Worm (Caenorhabditis elegans) whole organism, L2 larva: ENCODE measurements around the gene tph-1.

ENCODE experiments used
- C34F6.9 ChIP-seq: fragments of 150-350 bp; optimal IDR thresholded peaks from 2 replicates; lab custom pipeline; 2014; ENCODE audit warnings: missing biosample characterization, missing genetic modification characterization
- F13H6.1 ChIP-seq: sonication (generic microtip); optimal IDR thresholded peaks from 2 replicates; lab custom pipeline; 2016; ENCODE audit warnings: missing genetic modification characterization, missing compliant biosample characterization
- R02D3.7 ChIP-seq: fragments of 150-350 bp; optimal IDR thresholded peaks from 2 replicates; lab custom pipeline; 2014; ENCODE audit warnings: missing biosample characterization, missing genetic modification characterization
- Y55F3AM.14 ChIP-seq: fragments of 200-800 bp; sonication (Bioruptor generic); optimal IDR thresholded peaks from 2 replicates; lab custom pipeline; 2018; ENCODE audit warnings: mild to moderate bottlenecking, missing genetic modification characterization, missing compliant biosample characterization
- ZK546.5 ChIP-seq: sonication (generic microtip); optimal IDR thresholded peaks from 2 replicates; lab custom pipeline; 2017; ENCODE audit warnings: missing biosample characterization, missing genetic modification characterization
- alr-1 ChIP-seq: fragments of 150-350 bp; optimal IDR thresholded peaks from 2 replicates; lab custom pipeline; 2014; ENCODE audit warnings: missing biosample characterization, missing genetic modification characterization
- aly-2 ChIP-seq: fragments of 150-350 bp; optimal IDR thresholded peaks from 2 replicates; lab custom pipeline; 2014; ENCODE audit warnings: missing biosample characterization, missing genetic modification characterization
- ama-1 ChIP-seq: fragments of 150-350 bp; optimal IDR thresholded peaks from 2 replicates; lab custom pipeline; 2018; ENCODE audit warnings: inconsistent platforms
- blmp-1 ChIP-seq: sonication (generic microtip); optimal IDR thresholded peaks from 2 replicates; lab custom pipeline; 2017; ENCODE audit warnings: missing genetic modification characterization, mild to moderate bottlenecking, missing compliant biosample characterization, antibody characterized with exemption, moderate library complexity; ENCODE audit not compliant: insufficient read depth
- ceh-16 ChIP-seq: fragments of 150-350 bp; optimal IDR thresholded peaks from 2 replicates; lab custom pipeline; 2014; ENCODE audit warnings: missing biosample characterization, missing genetic modification characterization
- ceh-82 ChIP-seq: fragments of 150-350 bp; optimal IDR thresholded peaks from 2 replicates; lab custom pipeline; 2014; ENCODE audit warnings: missing biosample characterization, missing genetic modification characterization
- crh-2 ChIP-seq: sonication (generic microtip); optimal IDR thresholded peaks from 2 replicates; lab custom pipeline; 2017; ENCODE audit warnings: missing biosample characterization, missing genetic modification characterization
- dmd-4 ChIP-seq: sonication (generic microtip); optimal IDR thresholded peaks from 2 replicates; lab custom pipeline; 2017; ENCODE audit warnings: missing biosample characterization, missing genetic modification characterization
- egl-27 ChIP-seq: sonication (generic microtip); optimal IDR thresholded peaks from 3 replicates; lab custom pipeline; 2017; ENCODE audit warnings: missing biosample characterization, missing genetic modification reagents, missing genetic modification characterization
- elt-1 ChIP-seq: fragments of 150-350 bp; optimal IDR thresholded peaks from 2 replicates; lab custom pipeline; 2014; ENCODE audit warnings: missing biosample characterization, missing genetic modification characterization
- elt-3 ChIP-seq: sonication (generic microtip); optimal IDR thresholded peaks from 2 replicates; lab custom pipeline; 2017; ENCODE audit warnings: missing biosample characterization, missing genetic modification characterization
- fos-1 ChIP-seq: fragments of 150-350 bp; optimal IDR thresholded peaks from 2 replicates; lab custom pipeline; 2014; ENCODE audit warnings: missing biosample characterization, missing genetic modification characterization
- gmeb-1 ChIP-seq: fragments of 150-350 bp; optimal IDR thresholded peaks from 2 replicates; lab custom pipeline; 2014; ENCODE audit warnings: missing biosample characterization, missing genetic modification characterization
- lin-11 ChIP-seq: fragments of 150-350 bp; sonication (generic microtip); optimal IDR thresholded peaks from 2 replicates; lab custom pipeline; 2014; ENCODE audit warnings: missing biosample characterization, missing genetic modification characterization, inconsistent platforms, mixed read lengths
- lin-13 ChIP-seq: fragments of 150-350 bp; optimal IDR thresholded peaks from 2 replicates; lab custom pipeline; 2014; ENCODE audit warnings: missing biosample characterization, missing genetic modification reagents, missing genetic modification characterization
- lin-39 ChIP-seq: fragments of 150-350 bp; optimal IDR thresholded peaks from 2 replicates; lab custom pipeline; 2014; ENCODE audit warnings: missing biosample characterization, missing genetic modification reagents, missing genetic modification characterization
- lsy-2 ChIP-seq, 2 experiments: fragments of 150-350 bp in 1 of 2; sonication (generic microtip) in 1 of 2; optimal IDR thresholded peaks; 2 replicates each; lab custom pipeline; 2014 to 2017; ENCODE audit warnings: missing biosample characterization in 2 of 2, missing genetic modification characterization in 2 of 2
- mab-5 ChIP-seq: fragments of 150-350 bp; optimal IDR thresholded peaks from 2 replicates; lab custom pipeline; 2014; ENCODE audit warnings: missing biosample characterization, missing genetic modification characterization
- mbf-1 ChIP-seq: sonication (generic microtip); optimal IDR thresholded peaks from 2 replicates; lab custom pipeline; 2017; ENCODE audit warnings: missing biosample characterization, missing genetic modification characterization
- mdl-1 ChIP-seq, 2 experiments: fragments of 150-350 bp in 1 of 2; sonication (generic microtip) in 1 of 2; optimal IDR thresholded peaks; 2 replicates each; lab custom pipeline; 2017; ENCODE audit warnings: missing biosample characterization in 2 of 2, missing genetic modification characterization in 2 of 2
- nhr-10 ChIP-seq: sonication (generic microtip); optimal IDR thresholded peaks from 2 replicates; lab custom pipeline; 2017; ENCODE audit warnings: missing biosample characterization, missing genetic modification characterization
- nhr-11 ChIP-seq: fragments of 150-350 bp; optimal IDR thresholded peaks from 2 replicates; lab custom pipeline; 2014; ENCODE audit warnings: missing biosample characterization, missing genetic modification characterization
- nhr-12 ChIP-seq: fragments of 150-350 bp; optimal IDR thresholded peaks from 2 replicates; lab custom pipeline; 2014; ENCODE audit warnings: missing biosample characterization, missing genetic modification characterization
- nhr-129 ChIP-seq: fragments of 150-350 bp; optimal IDR thresholded peaks from 2 replicates; lab custom pipeline; 2014; ENCODE audit warnings: missing biosample characterization, missing genetic modification characterization
- nhr-21 ChIP-seq: fragments of 150-350 bp; optimal IDR thresholded peaks from 2 replicates; lab custom pipeline; 2014; ENCODE audit warnings: missing biosample characterization, missing genetic modification characterization
- nhr-23 ChIP-seq: fragments of 150-350 bp; optimal IDR thresholded peaks from 2 replicates; lab custom pipeline; 2014; ENCODE audit warnings: missing biosample characterization, missing genetic modification reagents, missing genetic modification characterization
- nhr-237 ChIP-seq: fragments of 150-350 bp; optimal IDR thresholded peaks from 2 replicates; lab custom pipeline; 2014; ENCODE audit warnings: missing biosample characterization, missing genetic modification characterization
- nhr-6 ChIP-seq: fragments of 150-350 bp; optimal IDR thresholded peaks from 2 replicates; lab custom pipeline; 2014; ENCODE audit warnings: missing biosample characterization, missing genetic modification characterization
- nhr-77 ChIP-seq: fragments of 150-350 bp; optimal IDR thresholded peaks from 2 replicates; lab custom pipeline; 2014; ENCODE audit warnings: missing biosample characterization, missing genetic modification characterization
- peb-1 ChIP-seq: fragments of 150-350 bp; optimal IDR thresholded peaks from 2 replicates; lab custom pipeline; 2014; ENCODE audit warnings: missing biosample characterization, missing genetic modification characterization
- sem-4 ChIP-seq: fragments of 150-350 bp; optimal IDR thresholded peaks from 2 replicates; lab custom pipeline; 2014; ENCODE audit warnings: missing biosample characterization, missing genetic modification reagents, missing genetic modification characterization
- skn-1 ChIP-seq: sonication (generic microtip); optimal IDR thresholded peaks from 2 replicates; lab custom pipeline; 2017; ENCODE audit warnings: missing biosample characterization, missing genetic modification characterization
- sma-3 ChIP-seq: sonication (generic microtip); optimal IDR thresholded peaks from 2 replicates; lab custom pipeline; 2016; ENCODE audit warnings: missing genetic modification reagents, missing genetic modification characterization, missing compliant biosample characterization
- sma-9 ChIP-seq, 2 experiments: fragments of 150-350 bp in 1 of 2; sonication (generic microtip) in 1 of 2; optimal IDR thresholded peaks; 2 replicates each; lab custom pipeline; 2014 to 2016; ENCODE audit warnings: missing genetic modification characterization in 2 of 2, mild to moderate bottlenecking in 1 of 2, missing biosample characterization in 1 of 2, missing compliant biosample characterization in 1 of 2, missing genetic modification reagents in 1 of 2, moderate library complexity in 1 of 2
- snpc-4 ChIP-seq: fragments of 150-350 bp; optimal IDR thresholded peaks from 2 replicates; lab custom pipeline; 2014; ENCODE audit warnings: missing biosample characterization, missing genetic modification characterization
- unc-39 ChIP-seq: fragments of 150-350 bp; optimal IDR thresholded peaks from 2 replicates; lab custom pipeline; 2014; ENCODE audit warnings: missing biosample characterization, missing genetic modification characterization
- unc-55 ChIP-seq: fragments of 150-350 bp; sonication (generic microtip); optimal IDR thresholded peaks from 3 replicates; lab custom pipeline; 2014; ENCODE audit warnings: missing biosample characterization, missing genetic modification reagents, missing genetic modification characterization
- unc-62 ChIP-seq: fragments of 150-350 bp; optimal IDR thresholded peaks from 2 replicates; lab custom pipeline; 2014; ENCODE audit warnings: missing biosample characterization, missing genetic modification reagents, missing genetic modification characterization
- zag-1 ChIP-seq: fragments of 150-350 bp; optimal IDR thresholded peaks from 2 replicates; lab custom pipeline; 2014; ENCODE audit warnings: missing biosample characterization, missing genetic modification characterization
- ztf-1 ChIP-seq: fragments of 200-800 bp; sonication (Bioruptor generic); conservative IDR thresholded peaks from 2 replicates; pipeline ENCODE4 v1.3.6; 2022; ENCODE audit warnings: missing genetic modification characterization, missing compliant biosample characterization
- ztf-11 ChIP-seq: sonication (generic microtip); optimal IDR thresholded peaks from 2 replicates; lab custom pipeline; 2017; ENCODE audit warnings: missing biosample characterization, missing genetic modification characterization
- ztf-4 ChIP-seq: fragments of 150-350 bp; optimal IDR thresholded peaks from 2 replicates; lab custom pipeline; 2014; ENCODE audit warnings: missing biosample characterization, missing genetic modification characterization

Gene tph-1

ce11 chrII:7523281-7523680 lies 25.9 kb upstream of the tph-1 start, which contains the start of gene ZK1290.15:
ZK1290.15 (plus strand) TSS chrII:7523581.
- TF ChIP-seq nhr-10 (tag; lab: Kevin White, UChicago) (no peak), sma-9 (GFP tag; optimal IDR thresholded peaks at IDR 0.05; lab: Kevin White, UChicago) (no peak), sma-9 (tag; optimal IDR thresholded peaks at IDR 0.05; lab: Kevin White, UChicago) (no peak), snpc-4 (tag; lab: Kevin White, UChicago) (no peak), peb-1 (tag; lab: Kevin White, UChicago) (no peak), blmp-1 (tag; lab: Kevin White, UChicago) (no peak), ztf-4 (tag; lab: Kevin White, UChicago) (no peak), mab-5 (tag; lab: Kevin White, UChicago) (no peak), lin-11 (tag; lab: Kevin White, UChicago) (no peak), skn-1 (no peak), nhr-21 (tag; lab: Kevin White, UChicago) (no peak), nhr-12 (no peak), aly-2 (tag; lab: Kevin White, UChicago) (no peak), ZK546.5 (tag; lab: Kevin White, UChicago) (no peak)

ce11 chrII:7525458-7525857 lies 23.7 kb upstream of the tph-1 start, which contains the start of the genes ZK1290.7 and rnh-1.1:
ZK1290.7 (minus strand) TSS chrII:7525558.
rnh-1.1 (plus strand) TSS chrII:7525738.
- TF ChIP-seq elt-3 = no peak
- no peak for TF ChIP-seq nhr-21 (tag; lab: Kevin White, UChicago)
- TF ChIP-seq nhr-11 (tag; lab: Kevin White, UChicago) = no peak
- TF ChIP-seq unc-62 = no peak
- no peak for TF ChIP-seq nhr-10 (tag; lab: Kevin White, UChicago)
- TF ChIP-seq zag-1 = no peak
- no peak for TF ChIP-seq unc-39
- TF ChIP-seq, all 48 proteins: peak for 0

DNA sequence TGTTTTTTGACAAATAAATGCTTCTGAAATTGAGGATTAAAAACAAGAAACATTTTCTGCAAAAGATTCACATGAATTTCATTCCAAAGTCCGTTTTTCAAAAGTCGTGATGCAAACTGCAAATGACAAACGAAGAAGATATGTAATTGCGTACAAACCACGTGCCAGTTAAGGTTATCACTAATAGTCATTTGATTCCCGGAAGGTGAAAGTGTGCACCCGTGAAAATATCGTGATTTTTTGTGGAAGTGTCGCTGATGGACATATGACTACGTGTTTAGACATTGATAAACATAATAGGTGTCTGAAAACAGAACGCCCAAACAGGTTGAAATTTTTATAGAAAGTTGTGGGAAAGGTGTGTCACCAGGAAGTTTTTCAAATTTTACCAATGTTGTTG lies 20.9 kb upstream of the tph-1 start:
- TF ChIP-seq C34F6.9 (no peak), ZK546.5 (tag; lab: Kevin White, UChicago) (no peak), nhr-10 (tag; lab: Kevin White, UChicago) (no peak), crh-2 (tag; lab: Kevin White, UChicago) (peak; percentile 76), nhr-23 (tag; lab: Kevin White, UChicago) (no peak), nhr-6 (tag; lab: Kevin White, UChicago) (no peak), ztf-11 (no peak), egl-27 (no peak), sma-3 (GFP tag; lab: Kevin White, UChicago) (peak; percentile 93), peb-1 (tag; lab: Kevin White, UChicago) (no peak), elt-1 (tag; lab: Kevin White, UChicago) (no peak), sem-4 (tag; lab: Kevin White, UChicago) (no peak), sma-9 (GFP tag; optimal IDR thresholded peaks at IDR 0.05; lab: Kevin White, UChicago) (peak; percentile 98), sma-9 (tag; optimal IDR thresholded peaks at IDR 0.05; lab: Kevin White, UChicago) (no peak), lin-13 (GFP tag; lab: Kevin White, UChicago) (no peak), ztf-1 (no peak), Y55F3AM.14 (GFP tag; lab: Kevin White, UChicago) (no peak), dmd-4 (tag; lab: Kevin White, UChicago) (no peak), nhr-237 (tag; lab: Kevin White, UChicago) (no peak), blmp-1 (tag; lab: Kevin White, UChicago) (peak; percentile 87), unc-62 (no peak), skn-1 (no peak), ztf-4 (tag; lab: Kevin White, UChicago) (no peak), nhr-77 (tag; lab: Kevin White, UChicago) (no peak), lsy-2 (tag; optimal IDR thresholded peaks at IDR 0.05; lab: Kevin White, UChicago) (no peak), F13H6.1 (tag; lab: Kevin White, UChicago) (no peak), mab-5 (tag; lab: Kevin White, UChicago) (no peak), snpc-4 (tag; lab: Kevin White, UChicago) (no peak), zag-1 (no peak), R02D3.7 (no peak), ceh-16 (no peak), nhr-129 (peak; percentile 71), ceh-82 (tag; lab: Kevin White, UChicago) (no peak), lin-11 (tag; lab: Kevin White, UChicago) (no peak), elt-3 (no peak), unc-39 (no peak), nhr-11 (tag; lab: Kevin White, UChicago) (no peak), aly-2 (tag; lab: Kevin White, UChicago) (no peak), mbf-1 (tag; lab: Kevin White, UChicago) (no peak), nhr-21 (tag; lab: Kevin White, UChicago) (peak; percentile 83), gmeb-1 (peak; percentile 64), ama-1 (lab: Kevin White, UChicago) (no peak), alr-1 (tag; lab: Kevin White, UChicago) (no peak), unc-55 (GFP tag; lab: Kevin White, UChicago) (no peak), lin-39 (tag; lab: Kevin White, UChicago) (no peak), mdl-1 (tag; optimal IDR thresholded peaks at IDR 0.05; lab: Kevin White, UChicago) (peak in 1 of 2 experiments; percentile 53), nhr-12 (no peak), fos-1 (tag; lab: Kevin White, UChicago) (peak; percentile 66)
